Fruit fly (Drosophila melanogaster) whole organism, embryonic: ENCODE measurements around the gene CG31817.

Experiments
- Adf1 ChIP-seq: fragments of 200-800 bp; sonication (Bioruptor generic); IDR thresholded peaks from 2 replicates; pipeline ENCODE4 v1.3.6; 2022; ENCODE audit warnings: missing biosample characterization, missing genetic modification characterization
- Atf6 ChIP-seq: fragments of 200-800 bp; sonication (Bioruptor generic); IDR thresholded peaks from 2 replicates; pipeline ENCODE4 v1.3.6; 2022; ENCODE audit warnings: missing biosample characterization, missing genetic modification characterization
- B-H2 ChIP-seq: fragments of 200-800 bp; sonication (Bioruptor generic); optimal IDR thresholded peaks from 2 replicates; lab custom pipeline; 2018; ENCODE audit warnings: missing biosample characterization, mild to moderate bottlenecking, missing genetic modification characterization
- Bteb2 ChIP-seq: fragments of 200-800 bp; sonication (Bioruptor generic); optimal IDR thresholded peaks from 2 replicates; lab custom pipeline; 2016; ENCODE audit warnings: missing biosample characterization, missing genetic modification characterization
- CG10274 ChIP-seq: fragments of 200-800 bp; sonication (Bioruptor generic); optimal IDR thresholded peaks from 3 replicates; lab custom pipeline; 2017; ENCODE audit warnings: missing biosample characterization, mild to moderate bottlenecking, missing genetic modification characterization
- CG10462 ChIP-seq: fragments of 200-800 bp; sonication (Bioruptor generic); optimal IDR thresholded peaks from 2 replicates; lab custom pipeline; 2016; ENCODE audit warnings: missing biosample characterization, missing genetic modification characterization
- CG11398 ChIP-seq: fragments of 200-800 bp; sonication (Bioruptor generic); optimal IDR thresholded peaks from 2 replicates; lab custom pipeline; 2016; ENCODE audit warnings: missing biosample characterization, missing genetic modification characterization
- CG12071 ChIP-seq: fragments of 200-800 bp; sonication (Bioruptor generic); optimal IDR thresholded peaks from 3 replicates; lab custom pipeline; 2018; ENCODE audit warnings: missing biosample characterization, mild to moderate bottlenecking, missing genetic modification characterization
- CG12155 ChIP-seq: fragments of 200-800 bp; sonication (Bioruptor generic); optimal IDR thresholded peaks from 3 replicates; lab custom pipeline; 2016; ENCODE audit warnings: missing biosample characterization, missing genetic modification characterization
- CG12299 ChIP-seq: fragments of 200-800 bp; sonication (Bioruptor generic); optimal IDR thresholded peaks from 2 replicates; lab custom pipeline; 2018; ENCODE audit warnings: missing biosample characterization, mild to moderate bottlenecking, missing genetic modification characterization
- CG13123 ChIP-seq: fragments of 200-800 bp; sonication (Bioruptor generic); optimal IDR thresholded peaks from 2 replicates; lab custom pipeline; 2016; ENCODE audit warnings: missing biosample characterization, missing genetic modification characterization
- CG14860 ChIP-seq: fragments of 200-800 bp; sonication (Bioruptor generic); IDR thresholded peaks from 3 replicates; pipeline ENCODE4 v1.3.6; 2022; ENCODE audit warnings: missing biosample characterization, missing genetic modification characterization; ENCODE audit not compliant: partially characterized antibody
- CG14965 ChIP-seq: fragments of 200-800 bp; sonication (Bioruptor generic); optimal IDR thresholded peaks from 2 replicates; lab custom pipeline; 2016; ENCODE audit warnings: missing biosample characterization, missing genetic modification characterization, borderline replicate concordance
- CG15514 ChIP-seq: fragments of 200-800 bp; sonication (Bioruptor generic); optimal IDR thresholded peaks from 3 replicates; lab custom pipeline; 2017; ENCODE audit warnings: missing biosample characterization, missing genetic modification characterization, mild to moderate bottlenecking, moderate library complexity, missing genetic modification reagents
- CG16863 ChIP-seq: fragments of 200-800 bp; sonication (Bioruptor generic); optimal IDR thresholded peaks from 3 replicates; lab custom pipeline; 2016; ENCODE audit warnings: missing biosample characterization, missing genetic modification characterization
- CG17912 ChIP-seq: fragments of 200-800 bp; sonication (Bioruptor generic); optimal IDR thresholded peaks from 2 replicates; lab custom pipeline; 2018; ENCODE audit warnings: missing biosample characterization, mild to moderate bottlenecking, missing genetic modification characterization
- CG18011 ChIP-seq: fragments of 200-800 bp; sonication (Bioruptor generic); optimal IDR thresholded peaks from 2 replicates; lab custom pipeline; 2017; ENCODE audit warnings: missing biosample characterization, missing genetic modification characterization, mild to moderate bottlenecking, moderate library complexity, missing genotype
- CG2120 ChIP-seq: fragments of 200-800 bp; sonication (Bioruptor generic); optimal IDR thresholded peaks from 3 replicates; lab custom pipeline; 2016; ENCODE audit warnings: missing biosample characterization, missing genetic modification characterization
- CG2889 ChIP-seq: fragments of 200-800 bp; sonication (Bioruptor generic); IDR thresholded peaks from 3 replicates; pipeline ENCODE4 v1.3.6; 2022; ENCODE audit warnings: missing biosample characterization, missing genetic modification characterization
- CG3407 ChIP-seq: fragments of 200-800 bp; sonication (Bioruptor generic); optimal IDR thresholded peaks from 2 replicates; lab custom pipeline; 2018; ENCODE audit warnings: missing biosample characterization, mild to moderate bottlenecking, missing genetic modification characterization
- CG3995 ChIP-seq: fragments of 200-800 bp; sonication (Bioruptor generic); optimal IDR thresholded peaks from 3 replicates; lab custom pipeline; 2016; ENCODE audit warnings: missing biosample characterization, missing genetic modification characterization
- CG4360 ChIP-seq: fragments of 200-800 bp; sonication (Bioruptor generic); IDR thresholded peaks from 2 replicates; pipeline ENCODE4 v1.3.6; 2022; ENCODE audit warnings: missing biosample characterization, missing genetic modification characterization
- CG6813 ChIP-seq: fragments of 200-800 bp; sonication (Bioruptor generic); optimal IDR thresholded peaks from 2 replicates; lab custom pipeline; 2017; ENCODE audit warnings: missing biosample characterization, missing genetic modification characterization, mild to moderate bottlenecking, moderate library complexity, missing genetic modification reagents
- CG8359 ChIP-seq: fragments of 200-800 bp; sonication (Bioruptor generic); optimal IDR thresholded peaks from 2 replicates; lab custom pipeline; 2017; ENCODE audit warnings: missing biosample characterization, mild to moderate bottlenecking, missing genetic modification characterization, borderline replicate concordance
- Dad ChIP-seq: fragments of 200-800 bp; sonication (Bioruptor generic); optimal IDR thresholded peaks from 3 replicates; lab custom pipeline; 2016; ENCODE audit warnings: missing biosample characterization, missing genetic modification characterization
- Dip2 ChIP-seq: fragments of 200-800 bp; sonication (Bioruptor generic); IDR thresholded peaks from 2 replicates; pipeline ENCODE4 v1.3.6; 2022; ENCODE audit warnings: missing biosample characterization, missing genetic modification characterization
- Dip3 ChIP-seq: fragments of 200-800 bp; sonication (Bioruptor generic); optimal IDR thresholded peaks from 3 replicates; lab custom pipeline; 2016; ENCODE audit warnings: missing biosample characterization, missing genetic modification characterization
- E2f2 ChIP-seq: fragments of 200-800 bp; sonication (Bioruptor generic); IDR thresholded peaks from 2 replicates; pipeline ENCODE4 v1.3.6; 2022; ENCODE audit warnings: missing biosample characterization, missing genetic modification characterization
- Gug ChIP-seq: fragments of 200-800 bp; sonication (Bioruptor generic); IDR thresholded peaks from 4 replicates; pipeline ENCODE4 v1.3.6; 2022; ENCODE audit warnings: missing biosample characterization, missing genetic modification characterization
- Kr ChIP-seq: fragments of 200-800 bp; sonication (Bioruptor generic); optimal IDR thresholded peaks from 2 replicates; lab custom pipeline; 2017; ENCODE audit warnings: missing biosample characterization, mild to moderate bottlenecking, missing genetic modification characterization
- Meics ChIP-seq: fragments of 200-800 bp; sonication (Bioruptor generic); optimal IDR thresholded peaks from 2 replicates; lab custom pipeline; 2017; ENCODE audit warnings: missing biosample characterization, mild to moderate bottlenecking, missing genetic modification characterization
- Mrtf ChIP-seq: fragments of 200-800 bp; sonication (Bioruptor generic); IDR thresholded peaks from 3 replicates; pipeline ENCODE4 v1.3.6; 2022; ENCODE audit warnings: missing biosample characterization, missing genetic modification characterization
- Optix ChIP-seq: fragments of 200-800 bp; sonication (Bioruptor generic); IDR thresholded peaks from 3 replicates; pipeline ENCODE4 v1.3.6; 2022; ENCODE audit warnings: missing biosample characterization, missing genetic modification characterization
- Rfx ChIP-seq: fragments of 200-800 bp; sonication (Bioruptor generic); IDR thresholded peaks from 2 replicates; pipeline ENCODE4 v1.3.6; 2022; ENCODE audit warnings: missing biosample characterization, missing genetic modification characterization
- Side ChIP-seq: fragments of 200-800 bp; sonication (Bioruptor generic); optimal IDR thresholded peaks from 2 replicates; lab custom pipeline; 2016; ENCODE audit warnings: missing biosample characterization, missing genetic modification characterization
- Ssrp ChIP-seq: fragments of 200-800 bp; sonication (Bioruptor generic); optimal IDR thresholded peaks from 2 replicates; lab custom pipeline; 2018; ENCODE audit warnings: missing biosample characterization, mild to moderate bottlenecking, missing genetic modification characterization, moderate library complexity
- Usf ChIP-seq: fragments of 200-800 bp; sonication (Bioruptor generic); optimal IDR thresholded peaks from 2 replicates; lab custom pipeline; 2017; ENCODE audit warnings: missing genotype, missing biosample characterization, missing genetic modification characterization
- br ChIP-seq: fragments of >200 bp; optimal IDR thresholded peaks from 2 replicates; lab custom pipeline; 2017
- fru ChIP-seq: fragments of >200 bp; optimal IDR thresholded peaks from 2 replicates; lab custom pipeline; 2017
- gsb-n ChIP-seq: fragments of 200-800 bp; sonication (Bioruptor generic); optimal IDR thresholded peaks from 3 replicates; lab custom pipeline; 2018; ENCODE audit warnings: missing biosample characterization, mild to moderate bottlenecking, missing genetic modification characterization
- h ChIP-seq: fragments of >200 bp; optimal IDR thresholded peaks from 2 replicates; lab custom pipeline; 2017
- kah ChIP-seq: fragments of 200-800 bp; sonication (Bioruptor generic); optimal IDR thresholded peaks from 2 replicates; lab custom pipeline; 2018; ENCODE audit warnings: missing biosample characterization, mild to moderate bottlenecking, missing genetic modification characterization
- luna ChIP-seq: fragments of 200-800 bp; sonication (Bioruptor generic); optimal IDR thresholded peaks from 2 replicates; lab custom pipeline; 2016; ENCODE audit warnings: missing biosample characterization, missing genetic modification characterization
- nom ChIP-seq: fragments of 200-800 bp; sonication (Bioruptor generic); optimal IDR thresholded peaks from 2 replicates; lab custom pipeline; 2017; ENCODE audit warnings: missing biosample characterization, missing genetic modification characterization, mild to moderate bottlenecking, moderate library complexity, missing genetic modification reagents
- pb ChIP-seq: fragments of 200-800 bp; sonication (Bioruptor generic); optimal IDR thresholded peaks from 3 replicates; lab custom pipeline; 2016; ENCODE audit warnings: missing biosample characterization, missing genetic modification characterization
- ro ChIP-seq: fragments of 200-800 bp; sonication (Bioruptor generic); IDR thresholded peaks from 2 replicates; pipeline ENCODE4 v1.3.6; 2022; ENCODE audit warnings: missing biosample characterization, missing genetic modification characterization
- sens-2 ChIP-seq: fragments of 200-800 bp; sonication (Bioruptor generic); IDR thresholded peaks from 2 replicates; pipeline ENCODE4 v1.3.6; 2022; ENCODE audit warnings: missing biosample characterization, missing genetic modification characterization
- shn ChIP-seq: fragments of 200-800 bp; sonication (Bioruptor generic); optimal IDR thresholded peaks from 3 replicates; lab custom pipeline; 2016; ENCODE audit warnings: missing biosample characterization, missing genetic modification characterization
- so ChIP-seq: fragments of 200-800 bp; sonication (Bioruptor generic); IDR thresholded peaks from 3 replicates; pipeline ENCODE4 v1.3.6; 2022; ENCODE audit warnings: missing biosample characterization, missing genetic modification characterization
- trh ChIP-seq: fragments of 200-800 bp; sonication (Bioruptor generic); optimal IDR thresholded peaks from 2 replicates; lab custom pipeline; 2016; ENCODE audit warnings: missing biosample characterization, missing genetic modification characterization
- usp ChIP-seq: fragments of >200 bp; optimal IDR thresholded peaks from 2 replicates; lab custom pipeline; 2017; ENCODE audit warnings: missing biosample characterization, missing genetic modification characterization
- vvl ChIP-seq: fragments of 200-800 bp; sonication (Bioruptor generic); IDR thresholded peaks from 2 replicates; pipeline ENCODE4 v1.3.6; 2022; ENCODE audit warnings: missing biosample characterization, missing genetic modification characterization

The CG31817 gene

dm6 chr2L:16287602-16288392 is 49.9 kb downstream of the CG31817 start, which contains the start of the genes crp and pkaap (continued):
- TF ChIP-seq CG12299 (peak; percentile 64), fru (lab: Kevin White, UChicago) (no peak), Gug (GFP tag; lab: Robert Waterston, UW) (peak; percentile 81), br (lab: Kevin White, UChicago) (no peak), Meics (peak; percentile 67), CG14965 (peak; percentile 22), CG12071 (GFP tag; lab: Kevin White, UChicago) (peak; percentile 63), CG11398 (GFP tag; lab: Kevin White, UChicago) (peak; percentile 85), Optix (GFP tag; lab: Robert Waterston, UW) (no peak), so (no peak), CG10274 (no peak), pb (GFP tag; lab: Kevin White, UChicago) (peak; percentile 54), Ssrp (no peak), CG12155 (peak; percentile 85), Usf (GFP tag; lab: Kevin White, UChicago) (peak; percentile 47), h (lab: Kevin White, UChicago) (no peak), CG13123 (GFP tag; lab: Kevin White, UChicago) (peak; percentile 73), CG18011 (peak; percentile 46), shn (GFP tag; lab: Kevin White, UChicago) (peak; percentile 88), luna (GFP tag; lab: Kevin White, UChicago) (peak; percentile 36), CG4360 (GFP tag; lab: Robert Waterston, UW) (no peak), Side (GFP tag; lab: Kevin White, UChicago) (peak; percentile 82), CG2120 (GFP tag; lab: Kevin White, UChicago) (peak; percentile 92), Dip3 (GFP tag; lab: Kevin White, UChicago) (peak; percentile 77), E2f2 (no peak), Dip2 (GFP tag; lab: Robert Waterston, UW) (no peak), trh (GFP tag; lab: Kevin White, UChicago) (peak; percentile 57), kah (GFP tag; lab: Kevin White, UChicago) (no peak), vvl (no peak), sens-2 (no peak), CG6813 (GFP tag; lab: Kevin White, UChicago) (peak; percentile 64), CG3407 (GFP tag; lab: Kevin White, UChicago) (peak; percentile 69), Bteb2 (GFP tag; lab: Kevin White, UChicago) (peak; percentile 72), CG3995 (GFP tag; lab: Kevin White, UChicago) (peak; percentile 55), nom (GFP tag; lab: Kevin White, UChicago) (peak; percentile 65), CG8359 (GFP tag; lab: Kevin White, UChicago) (peak; percentile 26), CG14860 (no peak), Atf6 (GFP tag; lab: Robert Waterston, UW) (no peak), Adf1 (GFP tag; lab: Robert Waterston, UW) (no peak), Dad (GFP tag; lab: Kevin White, UChicago) (peak; percentile 87), ro (GFP tag; lab: Robert Waterston, UW) (no peak), Kr (GFP tag; lab: Kevin White, UChicago) (no peak), B-H2 (GFP tag; lab: Kevin White, UChicago) (peak; percentile 90), CG15514 (GFP tag; lab: Kevin White, UChicago) (peak; percentile 73), Rfx (GFP tag; lab: Robert Waterston, UW) (no peak), CG10462 (GFP tag; lab: Kevin White, UChicago) (peak; percentile 52), usp (no peak), Mrtf (GFP tag; lab: Robert Waterston, UW) (no peak), gsb-n (tag; lab: Kevin White, UChicago) (peak; percentile 52), CG17912 (GFP tag; lab: Kevin White, UChicago) (peak; percentile 74), CG2889 (no peak), CG16863 (GFP tag; lab: Kevin White, UChicago) (peak; percentile 82)
